Worm (Caenorhabditis elegans) whole organism, L2 larva: ENCODE measurements around the gene eif-2A.

Experiments used
- elt-1 ChIP-seq: fragments of 150-350 bp; optimal IDR thresholded peaks from 2 replicates; lab custom pipeline; 2014; ENCODE audit warnings: missing biosample characterization, missing genetic modification characterization
- lsy-2 ChIP-seq, 2 experiments: fragments of 150-350 bp in 1 of 2; sonication (generic microtip) in 1 of 2; optimal IDR thresholded peaks; 2 replicates each; lab custom pipeline; 2014 to 2017; ENCODE audit warnings: missing biosample characterization in 2 of 2, missing genetic modification characterization in 2 of 2
- nhr-12 ChIP-seq: fragments of 150-350 bp; optimal IDR thresholded peaks from 2 replicates; lab custom pipeline; 2014; ENCODE audit warnings: missing biosample characterization, missing genetic modification characterization
- nhr-237 ChIP-seq: fragments of 150-350 bp; optimal IDR thresholded peaks from 2 replicates; lab custom pipeline; 2014; ENCODE audit warnings: missing biosample characterization, missing genetic modification characterization
- skn-1 ChIP-seq: sonication (generic microtip); optimal IDR thresholded peaks from 2 replicates; lab custom pipeline; 2017; ENCODE audit warnings: missing biosample characterization, missing genetic modification characterization
- sma-3 ChIP-seq: sonication (generic microtip); optimal IDR thresholded peaks from 2 replicates; lab custom pipeline; 2016; ENCODE audit warnings: missing genetic modification reagents, missing genetic modification characterization, missing compliant biosample characterization
- unc-62 ChIP-seq: fragments of 150-350 bp; optimal IDR thresholded peaks from 2 replicates; lab custom pipeline; 2014; ENCODE audit warnings: missing biosample characterization, missing genetic modification reagents, missing genetic modification characterization

DNA sequence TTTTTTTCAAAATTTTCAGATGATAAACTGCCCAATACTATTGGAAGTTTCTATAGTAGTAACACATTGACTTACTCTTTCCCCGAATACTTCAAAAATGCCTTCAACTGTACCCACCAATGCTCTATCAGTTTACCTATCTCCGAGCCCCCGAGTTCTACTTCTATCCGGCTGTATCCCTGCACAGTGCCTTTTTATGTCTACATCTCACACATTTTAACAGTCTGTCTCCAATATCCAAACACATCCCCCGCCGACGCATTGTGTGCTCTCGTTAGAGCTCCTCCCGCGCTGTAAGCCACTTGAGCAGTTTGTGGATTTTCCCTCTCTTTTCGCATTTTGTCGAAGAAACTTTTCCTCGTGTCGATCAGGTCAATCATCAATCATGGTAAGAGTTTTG, 50.0 kb downstream of the eif-2A start, which contains the start of gene tnc-2:
- TF ChIP-seq skn-1 (no peak), unc-62 (no peak), sma-3 (no peak), nhr-12 (tag; lab: Kevin White, UChicago) (no peak), lsy-2 (tag; optimal IDR thresholded peaks at IDR 0.05; lab: Kevin White, UChicago) (no peak), nhr-237 (tag; lab: Kevin White, UChicago) (no peak), elt-1 (no peak)
